Worm (Caenorhabditis elegans): ENCODE results near the gene bcmo-1.

- no peak for TF ChIP-seq nhr-237 (tag; optimal IDR thresholded peaks at IDR 0.05)
- TF ChIP-seq skn-1 (tag; optimal IDR thresholded peaks at IDR 0.05) = no peak
These were observed 17.2 kb upstream of the bcmo-1 start for ce11 chrII:12813253-12813652.
